Worm (Caenorhabditis elegans) whole organism, L2 larva: ENCODE data around the gene pptr-2.

Experiments used
- R02D3.7 ChIP-seq: fragments of 150-350 bp; optimal IDR thresholded peaks from 2 replicates; lab custom pipeline; 2014; ENCODE audit warnings: missing biosample characterization, missing genetic modification characterization
- egl-27 ChIP-seq: sonication (generic microtip); optimal IDR thresholded peaks from 3 replicates; lab custom pipeline; 2017; ENCODE audit warnings: missing biosample characterization, missing genetic modification reagents, missing genetic modification characterization
- elt-3 ChIP-seq: sonication (generic microtip); optimal IDR thresholded peaks from 2 replicates; lab custom pipeline; 2017; ENCODE audit warnings: missing biosample characterization, missing genetic modification characterization
- gmeb-1 ChIP-seq: fragments of 150-350 bp; optimal IDR thresholded peaks from 2 replicates; lab custom pipeline; 2014; ENCODE audit warnings: missing biosample characterization, missing genetic modification characterization
- mdl-1 ChIP-seq, 2 experiments: fragments of 150-350 bp in 1 of 2; sonication (generic microtip) in 1 of 2; optimal IDR thresholded peaks; 2 replicates each; lab custom pipeline; 2017; ENCODE audit warnings: missing biosample characterization in 2 of 2, missing genetic modification characterization in 2 of 2
- nhr-11 ChIP-seq: fragments of 150-350 bp; optimal IDR thresholded peaks from 2 replicates; lab custom pipeline; 2014; ENCODE audit warnings: missing biosample characterization, missing genetic modification characterization
- skn-1 ChIP-seq: sonication (generic microtip); optimal IDR thresholded peaks from 2 replicates; lab custom pipeline; 2017; ENCODE audit warnings: missing biosample characterization, missing genetic modification characterization
- sma-3 ChIP-seq: sonication (generic microtip); optimal IDR thresholded peaks from 2 replicates; lab custom pipeline; 2016; ENCODE audit warnings: missing genetic modification reagents, missing genetic modification characterization, missing compliant biosample characterization
- snpc-4 ChIP-seq: fragments of 150-350 bp; optimal IDR thresholded peaks from 2 replicates; lab custom pipeline; 2014; ENCODE audit warnings: missing biosample characterization, missing genetic modification characterization
- unc-39 ChIP-seq: fragments of 150-350 bp; optimal IDR thresholded peaks from 2 replicates; lab custom pipeline; 2014; ENCODE audit warnings: missing biosample characterization, missing genetic modification characterization
- unc-62 ChIP-seq: fragments of 150-350 bp; optimal IDR thresholded peaks from 2 replicates; lab custom pipeline; 2014; ENCODE audit warnings: missing biosample characterization, missing genetic modification reagents, missing genetic modification characterization
- ztf-1 ChIP-seq: fragments of 200-800 bp; sonication (Bioruptor generic); conservative IDR thresholded peaks from 2 replicates; pipeline ENCODE4 v1.3.6; 2022; ENCODE audit warnings: missing genetic modification characterization, missing compliant biosample characterization
- ztf-11 ChIP-seq: sonication (generic microtip); optimal IDR thresholded peaks from 2 replicates; lab custom pipeline; 2017; ENCODE audit warnings: missing biosample characterization, missing genetic modification characterization

ce11 chrV:11061887-11062286 lies 27.2 kb upstream of the pptr-2 start:
- TF ChIP-seq skn-1 (no peak), mdl-1 (tag; optimal IDR thresholded peaks at IDR 0.05; lab: Kevin White, UChicago) (no peak), sma-3 (GFP tag; lab: Kevin White, UChicago) (no peak), unc-39 (tag; lab: Kevin White, UChicago) (no peak), unc-62 (GFP tag; lab: Kevin White, UChicago) (no peak), ztf-1 (GFP tag; lab: Robert Waterston, UW) (no peak), gmeb-1 (tag; lab: Kevin White, UChicago) (no peak), snpc-4 (tag; lab: Kevin White, UChicago) (no peak), nhr-11 (tag; lab: Kevin White, UChicago) (no peak), R02D3.7 (tag; lab: Kevin White, UChicago) (no peak), elt-3 (tag; lab: Kevin White, UChicago) (no peak), ztf-11 (no peak), egl-27 (tag; lab: Kevin White, UChicago) (no peak)
